Fruit fly (Drosophila melanogaster): ENCODE results near the gene CG31122.
A peak's percentile ranks its signal among the peaks of the same experiment; 100 is the strongest.

The CG31122 gene

DNA sequence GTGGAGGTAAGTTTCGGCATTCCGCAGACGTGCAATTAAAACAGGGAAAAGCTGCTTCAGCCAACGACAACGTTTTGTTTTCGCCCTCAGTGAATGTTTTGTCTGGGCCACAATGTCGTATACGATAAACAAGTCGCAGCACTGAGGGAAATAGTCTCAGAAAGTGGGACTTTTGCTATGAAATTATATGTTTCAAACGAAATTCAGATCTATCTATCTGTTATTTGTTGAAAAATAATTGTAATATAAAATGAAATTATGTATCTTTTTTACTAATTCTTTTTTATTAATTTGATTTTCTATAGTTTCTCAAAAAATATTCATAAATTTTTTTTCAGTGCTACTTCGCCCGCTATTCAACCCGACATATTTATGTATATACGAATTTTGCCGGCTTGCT is 19.2 kb downstream of the CG31122 start:
- TF ChIP-seq ss (GFP tag; optimal IDR thresholded peaks at IDR 0.05): no peak
- TF ChIP-seq cyc (GFP tag; optimal IDR thresholded peaks at IDR 0.05): no peak
- peak; percentile 47 for TF ChIP-seq lz (GFP tag; optimal IDR thresholded peaks at IDR 0.05)
- TF ChIP-seq net (GFP tag; optimal IDR thresholded peaks at IDR 0.05): peak; percentile 73
- peak; percentile 46 for TF ChIP-seq Lpt (GFP tag; optimal IDR thresholded peaks at IDR 0.05)
- no peak for TF ChIP-seq Eip93F (GFP tag; optimal IDR thresholded peaks at IDR 0.05)
- no peak for TF ChIP-seq CG11762 (GFP tag; optimal IDR thresholded peaks at IDR 0.05; ENCODE audit: insufficient read depth)
- no peak for TF ChIP-seq Ets21C (GFP tag; optimal IDR thresholded peaks at IDR 0.05)
- TF ChIP-seq OdsH (GFP tag; optimal IDR thresholded peaks at IDR 0.05): no peak
- TF ChIP-seq Ets96B (tag; optimal IDR thresholded peaks at IDR 0.05): no peak
- no peak for TF ChIP-seq Hr38 (GFP tag; optimal IDR thresholded peaks at IDR 0.05)
- no peak for TF ChIP-seq Hr4 (GFP tag; optimal IDR thresholded peaks at IDR 0.05)
- TF ChIP-seq Blimp-1 (GFP tag; optimal IDR thresholded peaks at IDR 0.05): no peak
- no peak for TF ChIP-seq fkh (GFP tag; optimal IDR thresholded peaks at IDR 0.05)
- peak; percentile 42 for TF ChIP-seq CG7368 (GFP tag; optimal IDR thresholded peaks at IDR 0.05)
- TF ChIP-seq CG8119 (GFP tag; IDR thresholded peaks at IDR 0.05): peak; percentile 87
- peak; percentile 83 for TF ChIP-seq acj6 (GFP tag; optimal IDR thresholded peaks at IDR 0.05)
- TF ChIP-seq CG4318 (GFP tag; optimal IDR thresholded peaks at IDR 0.05): peak; percentile 34
- TF ChIP-seq CG6808 (GFP tag; optimal IDR thresholded peaks at IDR 0.05): no peak
- peak; percentile 41 for TF ChIP-seq spab (GFP tag; optimal IDR thresholded peaks at IDR 0.05)
- no peak for TF ChIP-seq fd85E (GFP tag; optimal IDR thresholded peaks at IDR 0.05)
- TF ChIP-seq CG6276 (GFP tag; optimal IDR thresholded peaks at IDR 0.05): no peak
- TF ChIP-seq Eip78C (GFP tag): peak; percentile 92
- TF ChIP-seq CG6792 (GFP tag; optimal IDR thresholded peaks at IDR 0.05): peak; percentile 72
- peak; percentile 73; the same call in 1 of the 3 replicates for TF ChIP-seq CG6163 (GFP tag; IDR thresholded peaks at IDR 0.05)
- no peak for TF ChIP-seq Sox14 (GFP tag; optimal IDR thresholded peaks at IDR 0.05)
- peak in 1 of 2 experiments; percentile 78 for TF ChIP-seq salr (GFP tag; optimal IDR thresholded peaks at IDR 0.05)
- TF ChIP-seq CG34406 (GFP tag; optimal IDR thresholded peaks at IDR 0.05): peak; percentile 81
- peak; percentile 53 for TF ChIP-seq Gug (GFP tag; IDR thresholded peaks at IDR 0.05)
- TF ChIP-seq Hr39 (GFP tag; optimal IDR thresholded peaks at IDR 0.05): peak; percentile 58
- TF ChIP-seq vri (GFP tag; optimal IDR thresholded peaks at IDR 0.05): peak; percentile 38
- TF ChIP-seq achi (GFP tag; optimal IDR thresholded peaks at IDR 0.05): peak; percentile 82
- TF ChIP-seq pdm3 (GFP tag; optimal IDR thresholded peaks at IDR 0.05): peak; percentile 46
- TF ChIP-seq CG11294 (GFP tag; IDR thresholded peaks at IDR 0.05): 0 out of 2 replicates have a peak, but pooled peaks have one; percentile 24
- peak; percentile 42 for TF ChIP-seq fd59A (GFP tag; optimal IDR thresholded peaks at IDR 0.05)
- TF ChIP-seq CG1621 (tag; optimal IDR thresholded peaks at IDR 0.05): peak; percentile 38
- peak; percentile 14 for TF ChIP-seq CG11902 (GFP tag; optimal IDR thresholded peaks at IDR 0.05)
- no peak for TF ChIP-seq CG32006 (GFP tag; optimal IDR thresholded peaks at IDR 0.05)
- TF ChIP-seq CG16779 (tag; optimal IDR thresholded peaks at IDR 0.05): no peak
- TF ChIP-seq Smox (GFP tag; optimal IDR thresholded peaks at IDR 0.05): peak; percentile 69
- TF ChIP-seq svp (GFP tag): no peak
- TF ChIP-seq CG8319 (GFP tag; optimal IDR thresholded peaks at IDR 0.05): peak; percentile 15
- peak; percentile 82 for TF ChIP-seq dsx (GFP tag; optimal IDR thresholded peaks at IDR 0.05; ENCODE audit: poor library complexity, severe bottlenecking)
- TF ChIP-seq CG9139 (GFP tag; optimal IDR thresholded peaks at IDR 0.05): peak; percentile 42
- TF ChIP-seq Eip75B (GFP tag; optimal IDR thresholded peaks at IDR 0.05): no peak
- peak; percentile 72 for TF ChIP-seq Sox102F (GFP tag; optimal IDR thresholded peaks at IDR 0.05)
- no peak for TF ChIP-seq CG10631 (GFP tag; optimal IDR thresholded peaks at IDR 0.05)
- no peak for TF ChIP-seq dac (GFP tag; optimal IDR thresholded peaks at IDR 0.05)
- no peak for TF ChIP-seq topi (GFP tag; optimal IDR thresholded peaks at IDR 0.05)
- peak; percentile 39 for TF ChIP-seq Sox15 (GFP tag; optimal IDR thresholded peaks at IDR 0.05)
- no peak for TF ChIP-seq CG10669 (GFP tag; optimal IDR thresholded peaks at IDR 0.05)
- peak; percentile 50 for TF ChIP-seq CG3032 (tag; optimal IDR thresholded peaks at IDR 0.05)

All from whole organism, prepupa.